Worm (Caenorhabditis elegans) whole organism, L1 larva: ENCODE results near the gene C49F8.3.

Experiments used
- C16A3.4 ChIP-seq: fragments of 150-350 bp; optimal IDR thresholded peaks from 2 replicates; lab custom pipeline; 2014; ENCODE audit warnings: missing biosample characterization, missing genetic modification characterization
- Y116A8C.19 ChIP-seq: sonication (generic microtip); optimal IDR thresholded peaks from 2 replicates; lab custom pipeline; 2016; ENCODE audit warnings: missing compliant biosample characterization, missing genetic modification characterization, borderline replicate concordance
- aha-1 ChIP-seq: fragments of 150-350 bp; optimal IDR thresholded peaks from 2 replicates; lab custom pipeline; 2014; ENCODE audit warnings: missing biosample characterization, missing genetic modification characterization
- aly-2 ChIP-seq: fragments of 150-350 bp; optimal IDR thresholded peaks from 2 replicates; lab custom pipeline; 2014; ENCODE audit warnings: missing biosample characterization, missing genetic modification characterization
- ama-1 ChIP-seq: fragments of 150-350 bp; optimal IDR thresholded peaks from 2 replicates; lab custom pipeline; 2014
- blmp-1 ChIP-seq: fragments of 150-350 bp; optimal IDR thresholded peaks from 2 replicates; lab custom pipeline; 2014; ENCODE audit warnings: missing biosample characterization, missing genetic modification characterization
- ceh-63 ChIP-seq: fragments of 200-800 bp; sonication (Bioruptor generic); optimal IDR thresholded peaks from 2 replicates; lab custom pipeline; 2018; ENCODE audit warnings: mild to moderate bottlenecking, missing genetic modification characterization, missing compliant biosample characterization
- ceh-88 ChIP-seq: fragments of 200-800 bp; sonication (Bioruptor generic); IDR thresholded peaks from 2 replicates; pipeline ENCODE4 v1.3.6; 2022; ENCODE audit warnings: missing genetic modification characterization, missing compliant biosample characterization
- ces-1 ChIP-seq: fragments of 150-350 bp; optimal IDR thresholded peaks from 2 replicates; lab custom pipeline; 2014; ENCODE audit warnings: missing biosample characterization, missing genetic modification reagents, missing genetic modification characterization
- dpl-1 ChIP-seq, 3 experiments: fragments of 150-350 bp in 2 of 3; sonication (generic microtip) in 1 of 3; optimal IDR thresholded peaks; 2 replicates each; lab custom pipeline; 2014 to 2017; ENCODE audit warnings: missing biosample characterization in 3 of 3, missing genetic modification characterization in 3 of 3, missing genetic modification reagents in 3 of 3
- dsc-1 ChIP-seq: sonication (generic microtip); optimal IDR thresholded peaks from 2 replicates; lab custom pipeline; 2016; ENCODE audit warnings: mild to moderate bottlenecking, missing genetic modification characterization, missing compliant biosample characterization
- egl-13 ChIP-seq: sonication (generic microtip); optimal IDR thresholded peaks from 2 replicates; lab custom pipeline; 2016; ENCODE audit warnings: missing genotype, missing genetic modification reagents, missing genetic modification characterization, missing compliant biosample characterization
- egl-27 ChIP-seq, 2 experiments: fragments of 150-350 bp in 1 of 2; sonication (generic microtip); optimal IDR thresholded peaks; 3 replicates each; lab custom pipeline; 2017 to 2018; ENCODE audit warnings: missing biosample characterization in 2 of 2, missing genetic modification characterization in 2 of 2, missing genetic modification reagents in 2 of 2
- elt-3 ChIP-seq, 6 experiments: fragments of 150-350 bp in 1 of 6; sonication (generic microtip); optimal IDR thresholded peaks; 2 replicates each; lab custom pipeline; 2017 to 2018; ENCODE audit warnings: missing biosample characterization in 6 of 6, missing genetic modification characterization in 6 of 6, inconsistent platforms in 1 of 6
- fkh-4 ChIP-seq: sonication (generic microtip); optimal IDR thresholded peaks from 2 replicates; lab custom pipeline; 2016; ENCODE audit warnings: missing compliant biosample characterization, missing genetic modification characterization, borderline replicate concordance
- fkh-8 ChIP-seq: sonication (generic microtip); optimal IDR thresholded peaks from 2 replicates; lab custom pipeline; 2016; ENCODE audit warnings: mild to moderate bottlenecking, missing genetic modification characterization, missing compliant biosample characterization
- isw-1 ChIP-seq: fragments of 200-800 bp; sonication (Bioruptor generic); IDR thresholded peaks from 2 replicates; pipeline ENCODE4 v1.3.6; 2022; ENCODE audit warnings: missing genetic modification characterization, missing compliant biosample characterization
- jun-1 ChIP-seq: fragments of 150-350 bp; optimal IDR thresholded peaks from 2 replicates; lab custom pipeline; 2014; ENCODE audit warnings: missing biosample characterization, missing genetic modification reagents, missing genetic modification characterization
- lin-14 ChIP-seq: fragments of 200-800 bp; sonication (Bioruptor generic); optimal IDR thresholded peaks from 2 replicates; lab custom pipeline; 2018; ENCODE audit warnings: mild to moderate bottlenecking, missing genetic modification characterization, moderate library complexity, missing compliant biosample characterization
- lin-15B ChIP-seq: fragments of 150-350 bp; sonication (generic microtip); optimal IDR thresholded peaks from 3 replicates; lab custom pipeline; 2014; ENCODE audit warnings: missing biosample characterization, missing genetic modification characterization
- lin-35 ChIP-seq, 2 experiments: fragments of 150-350 bp; optimal IDR thresholded peaks; 2 replicates each; lab custom pipeline; 2014; ENCODE audit warnings: missing biosample characterization in 2 of 2, missing genetic modification characterization in 2 of 2, missing genetic modification reagents in 2 of 2
- lin-39 ChIP-seq: fragments of 150-350 bp; optimal IDR thresholded peaks from 2 replicates; lab custom pipeline; 2014; ENCODE audit warnings: missing biosample characterization, missing genetic modification reagents, missing genetic modification characterization
- lir-3 ChIP-seq: sonication (generic microtip); optimal IDR thresholded peaks from 2 replicates; lab custom pipeline; 2016; ENCODE audit warnings: mild to moderate bottlenecking, missing genetic modification characterization, moderate library complexity, missing compliant biosample characterization; ENCODE audit not compliant: poor library complexity
- lsy-2 ChIP-seq, 2 experiments: fragments of 150-350 bp; optimal IDR thresholded peaks; 2 replicates each; lab custom pipeline; 2014; ENCODE audit warnings: missing biosample characterization in 2 of 2, missing genetic modification characterization in 2 of 2
- mab-9 ChIP-seq: fragments of 200-800 bp; sonication (Bioruptor generic); IDR thresholded peaks from 2 replicates; pipeline ENCODE4 v1.3.6; 2022; ENCODE audit warnings: missing genetic modification reagents, missing genetic modification characterization, missing compliant biosample characterization
- mdl-1 ChIP-seq, 2 experiments: fragments of 150-350 bp; optimal IDR thresholded peaks; 2 replicates each; lab custom pipeline; 2014 to 2017; ENCODE audit warnings: missing biosample characterization in 2 of 2, missing genetic modification characterization in 2 of 2, inconsistent platforms in 1 of 2
- mef-2 ChIP-seq: fragments of 150-350 bp; optimal IDR thresholded peaks from 2 replicates; lab custom pipeline; 2014; ENCODE audit warnings: missing biosample characterization, missing genetic modification characterization
- nhr-19 ChIP-seq: fragments of 200-800 bp; sonication (Bioruptor generic); conservative IDR thresholded peaks from 2 replicates; pipeline ENCODE4 v1.3.6; 2022; ENCODE audit warnings: missing genetic modification characterization, missing compliant biosample characterization
- nhr-20 ChIP-seq: sonication (generic microtip); optimal IDR thresholded peaks from 2 replicates; lab custom pipeline; 2016; ENCODE audit warnings: mild to moderate bottlenecking, missing genetic modification characterization, missing compliant biosample characterization
- nhr-237 ChIP-seq: fragments of 150-350 bp; optimal IDR thresholded peaks from 2 replicates; lab custom pipeline; 2014; ENCODE audit warnings: missing biosample characterization, missing genetic modification characterization
- nhr-47 ChIP-seq: sonication (generic microtip); optimal IDR thresholded peaks from 2 replicates; lab custom pipeline; 2016; ENCODE audit warnings: mild to moderate bottlenecking, missing genetic modification characterization, moderate library complexity, missing compliant biosample characterization
- nhr-71 ChIP-seq: sonication (generic microtip); optimal IDR thresholded peaks from 2 replicates; lab custom pipeline; 2016; ENCODE audit warnings: mild to moderate bottlenecking, missing genetic modification characterization, moderate library complexity, missing compliant biosample characterization
- nhr-85 ChIP-seq: sonication (generic microtip); peaks from one replicate; lab custom pipeline; 2016; ENCODE audit warnings: missing genetic modification characterization, inconsistent platforms, missing compliant biosample characterization
- nhr-90 ChIP-seq: sonication (generic microtip); optimal IDR thresholded peaks from 2 replicates; lab custom pipeline; 2016; ENCODE audit warnings: mild to moderate bottlenecking, missing genetic modification characterization, missing compliant biosample characterization; ENCODE audit not compliant: poor library complexity
- pag-3 ChIP-seq: sonication (generic microtip); optimal IDR thresholded peaks from 2 replicates; lab custom pipeline; 2017; ENCODE audit warnings: missing genetic modification characterization, mild to moderate bottlenecking, missing compliant biosample characterization, antibody characterized with exemption, borderline replicate concordance; ENCODE audit not compliant: insufficient read depth
- rnt-1 ChIP-seq: sonication (generic microtip); optimal IDR thresholded peaks from 2 replicates; lab custom pipeline; 2016; ENCODE audit warnings: mild to moderate bottlenecking, missing genetic modification characterization, moderate library complexity, missing compliant biosample characterization
- snpc-4 ChIP-seq: fragments of 150-350 bp; optimal IDR thresholded peaks from 2 replicates; lab custom pipeline; 2014; ENCODE audit warnings: missing biosample characterization, missing genetic modification characterization
- snu-23 ChIP-seq: sonication (generic microtip); optimal IDR thresholded peaks from 2 replicates; lab custom pipeline; 2016; ENCODE audit warnings: missing genetic modification characterization, missing compliant biosample characterization
- sox-4 ChIP-seq: sonication (generic microtip); optimal IDR thresholded peaks from 2 replicates; lab custom pipeline; 2016; ENCODE audit warnings: missing genetic modification characterization, missing compliant biosample characterization
- sptf-1 ChIP-seq: fragments of 150-350 bp; optimal IDR thresholded peaks from 2 replicates; lab custom pipeline; 2014; ENCODE audit warnings: missing biosample characterization, missing genetic modification characterization
- sup-37 ChIP-seq: fragments of 200-800 bp; sonication (Bioruptor generic); optimal IDR thresholded peaks from 2 replicates; lab custom pipeline; 2018; ENCODE audit warnings: mild to moderate bottlenecking, missing genetic modification characterization, missing compliant biosample characterization
- tbx-2 ChIP-seq: sonication (generic microtip); optimal IDR thresholded peaks from 2 replicates; lab custom pipeline; 2016; ENCODE audit warnings: missing genetic modification characterization, missing compliant biosample characterization
- tlp-1 ChIP-seq: fragments of 150-350 bp; optimal IDR thresholded peaks from 2 replicates; lab custom pipeline; 2014; ENCODE audit warnings: missing biosample characterization, missing genetic modification characterization
- unc-130 ChIP-seq: fragments of 150-350 bp; optimal IDR thresholded peaks from 2 replicates; lab custom pipeline; 2017; ENCODE audit warnings: missing biosample characterization, missing genetic modification characterization, inconsistent platforms
- unc-62 ChIP-seq: fragments of 150-350 bp; optimal IDR thresholded peaks from 2 replicates; lab custom pipeline; 2014; ENCODE audit warnings: missing biosample characterization, missing genetic modification reagents, missing genetic modification characterization
- unc-86 ChIP-seq: sonication (generic microtip); optimal IDR thresholded peaks from 2 replicates; lab custom pipeline; 2016; ENCODE audit warnings: missing genetic modification characterization, missing compliant biosample characterization
- vab-15 ChIP-seq: sonication (generic microtip); optimal IDR thresholded peaks from 2 replicates; lab custom pipeline; 2017; ENCODE audit warnings: missing genotype, mild to moderate bottlenecking, missing genetic modification characterization, missing compliant biosample characterization
- xbp-1 ChIP-seq: sonication (generic microtip); optimal IDR thresholded peaks from 2 replicates; lab custom pipeline; 2016; ENCODE audit warnings: missing genetic modification characterization, missing compliant biosample characterization
- zag-1 ChIP-seq: fragments of 150-350 bp; optimal IDR thresholded peaks from 2 replicates; lab custom pipeline; 2014; ENCODE audit warnings: missing biosample characterization, missing genetic modification characterization
- ztf-11 ChIP-seq, 2 experiments: sonication (generic microtip); optimal IDR thresholded peaks; 2 replicates each; lab custom pipeline; 2016 to 2017; ENCODE audit warnings: missing genetic modification characterization in 2 of 2, missing biosample characterization in 1 of 2, missing compliant biosample characterization in 1 of 2
- ztf-4 ChIP-seq: fragments of 150-350 bp; optimal IDR thresholded peaks from 2 replicates; lab custom pipeline; 2014; ENCODE audit warnings: missing biosample characterization, missing genetic modification characterization

The C49F8.3 gene

ce11 chrX:13353530-13353929, 33.8 kb downstream of the C49F8.3 start (continued):
- peak; percentile 92 for TF ChIP-seq nhr-71
- peak in 2 of 3 experiments; percentile 6 to 22 for TF ChIP-seq dpl-1 (GFP tag; optimal IDR thresholded peaks at IDR 0.05; lab: Kevin White, UChicago)
- no peak for TF ChIP-seq vab-15 (tag; lab: Kevin White, UChicago)
- no peak for TF ChIP-seq zag-1 (tag; lab: Kevin White, UChicago)
- TF ChIP-seq aha-1 (tag; lab: Kevin White, UChicago) = no peak
- TF ChIP-seq ama-1 (lab: Kevin White, UChicago) = no peak
- TF ChIP-seq nhr-47 (tag; lab: Kevin White, UChicago) = peak; percentile 73
- TF ChIP-seq lir-3 = peak; percentile 17
- TF ChIP-seq ztf-11 (tag; optimal IDR thresholded peaks at IDR 0.05; lab: Kevin White, UChicago) = no peak
- TF ChIP-seq unc-86 = no peak
- TF ChIP-seq mdl-1 (tag; optimal IDR thresholded peaks at IDR 0.05; lab: Kevin White, UChicago) = peak in 1 of 2 experiments; percentile 88
- peak; percentile 81 for TF ChIP-seq tbx-2
- TF ChIP-seq sup-37 (GFP tag; lab: Kevin White, UChicago) = peak; percentile 48
- no peak for TF ChIP-seq ceh-63 (GFP tag; lab: Kevin White, UChicago)
- TF ChIP-seq nhr-237 (tag; lab: Kevin White, UChicago) = peak; percentile 15
- TF ChIP-seq mab-9 (GFP tag; lab: Robert Waterston, UW) = no peak
- TF ChIP-seq dsc-1 = no peak
- TF ChIP-seq xbp-1 (tag; lab: Kevin White, UChicago) = peak; percentile 35
- TF ChIP-seq unc-130 (tag; lab: Kevin White, UChicago) = no peak
- TF ChIP-seq aly-2 (tag; lab: Kevin White, UChicago) = no peak
- TF ChIP-seq jun-1 (tag; lab: Kevin White, UChicago) = peak; percentile 67
- no peak for TF ChIP-seq sptf-1 (tag; lab: Kevin White, UChicago)
- no peak for TF ChIP-seq Y116A8C.19 (tag; lab: Kevin White, UChicago)
- TF ChIP-seq lsy-2 (tag; optimal IDR thresholded peaks at IDR 0.05; lab: Kevin White, UChicago) = peak; percentile 36 to 79
- TF ChIP-seq sox-4 = no peak
- no peak for TF ChIP-seq isw-1
- TF ChIP-seq unc-62 = no peak
- TF ChIP-seq fkh-4 (tag; lab: Kevin White, UChicago) = no peak
- peak; percentile 2 for TF ChIP-seq mef-2 (tag; lab: Kevin White, UChicago)
- TF ChIP-seq ces-1 (GFP tag; lab: Kevin White, UChicago) = no peak
- TF ChIP-seq fkh-8 = no peak
- no peak for TF ChIP-seq pag-3
- peak; percentile 72 for TF ChIP-seq ztf-4 (tag; lab: Kevin White, UChicago)
- TF ChIP-seq egl-13 (tag; lab: Kevin White, UChicago) = no peak
- peak; percentile 99 for TF ChIP-seq nhr-85
- TF ChIP-seq rnt-1 (tag; lab: Kevin White, UChicago) = peak; percentile 46
- TF ChIP-seq ceh-88 (GFP tag; lab: Robert Waterston, UW) = no peak
- TF ChIP-seq C16A3.4 = peak; percentile 75
- no peak for TF ChIP-seq lin-15B (tag; lab: Kevin White, UChicago)
- no peak for TF ChIP-seq lin-39 (tag; lab: Kevin White, UChicago)
- no peak for TF ChIP-seq tlp-1 (tag; lab: Kevin White, UChicago)

- TF ChIP-seq mdl-1 (tag; optimal IDR thresholded peaks at IDR 0.05; lab: Kevin White, UChicago) = peak in 1 of 2 experiments; percentile 24
- TF ChIP-seq egl-27 (tag; optimal IDR thresholded peaks at IDR 0.05; lab: Kevin White, UChicago) = no peak
- TF ChIP-seq dsc-1 = no peak
- TF ChIP-seq lin-35 (GFP tag; optimal IDR thresholded peaks at IDR 0.05; lab: Kevin White, UChicago) = peak in 1 of 2 experiments; percentile 45
- TF ChIP-seq elt-3 (tag; optimal IDR thresholded peaks at IDR 0.05; lab: Kevin White, UChicago) = peak in 1 of 6 experiments; percentile 52
- no peak for TF ChIP-seq sox-4
- no peak for TF ChIP-seq snpc-4 (tag; lab: Kevin White, UChicago)
- TF ChIP-seq nhr-20 (tag; lab: Kevin White, UChicago) = peak; percentile 70
- TF ChIP-seq nhr-85 = peak; percentile 71
- TF ChIP-seq nhr-71 = peak; percentile 41
- TF ChIP-seq nhr-19 (GFP tag; lab: Robert Waterston, UW) = peak; percentile 82
- no peak for TF ChIP-seq nhr-47 (tag; lab: Kevin White, UChicago)
- peak; percentile 24 for TF ChIP-seq lin-14 (GFP tag; lab: Kevin White, UChicago)
- TF ChIP-seq tbx-2 = peak; percentile 23
- no peak for TF ChIP-seq jun-1 (tag; lab: Kevin White, UChicago)
- peak; percentile 16 for TF ChIP-seq nhr-90 (tag; lab: Kevin White, UChicago)
- TF ChIP-seq snu-23 (GFP tag; lab: Kevin White, UChicago) = peak; percentile 27
- TF ChIP-seq blmp-1 (tag; lab: Kevin White, UChicago) = peak; percentile 0
These were observed 35.2 kb downstream of the C49F8.3 start for ce11 chrX:13352164-13352563.
